Worm (Caenorhabditis elegans) whole organism, L4/young adult: ENCODE results near the gene chd-3.

Experiments used
- W03F9.2 ChIP-seq: fragments of 150-350 bp; optimal IDR thresholded peaks from 2 replicates; lab custom pipeline; 2014; ENCODE audit warnings: missing biosample characterization, missing genetic modification characterization
- dao-5 ChIP-seq: sonication (generic microtip); optimal IDR thresholded peaks from 2 replicates; lab custom pipeline; 2016; ENCODE audit warnings: missing genotype, missing genetic modification characterization, moderate library complexity, missing compliant biosample characterization
- him-1 ChIP-seq: sonication (generic microtip); optimal IDR thresholded peaks from 2 replicates; lab custom pipeline; 2016; ENCODE audit warnings: missing genotype, missing genetic modification reagents, missing genetic modification characterization, missing compliant biosample characterization

DNA sequence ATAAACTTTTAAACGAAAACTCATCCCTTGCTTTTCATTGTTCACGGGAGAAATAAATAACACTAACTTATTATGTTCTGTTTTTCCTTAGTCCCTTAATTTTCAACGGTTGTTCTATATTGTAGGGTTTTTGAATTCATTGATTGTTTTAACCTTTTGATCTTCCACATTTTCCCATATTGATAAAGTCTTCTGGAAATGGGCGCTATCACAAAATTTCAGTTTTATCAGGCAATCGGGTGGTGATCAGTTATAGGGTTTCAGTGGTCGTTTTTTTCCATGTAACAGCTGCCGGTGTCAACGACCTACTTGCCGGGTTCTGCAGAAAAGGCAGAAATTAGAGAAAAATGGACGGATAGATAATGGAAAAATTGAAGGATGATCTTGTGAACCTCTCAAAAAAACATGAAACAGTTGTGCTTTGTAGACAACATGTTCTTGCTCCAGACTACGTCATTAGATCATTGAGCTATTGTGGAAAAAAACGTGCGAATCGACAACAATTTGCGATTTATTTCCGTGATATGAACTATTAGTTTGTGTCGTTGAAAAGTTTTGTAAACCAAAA lies 17.5 kb upstream of the chd-3 start:
- TF ChIP-seq him-1 (tag; lab: Kevin White, UChicago) (no peak), dao-5 (tag; lab: Kevin White, UChicago) (no peak), W03F9.2 (no peak)
